Worm (Caenorhabditis elegans): Measurements from ENCODE around the gene cnb-1.

- no peak for TF ChIP-seq flt-1 (GFP tag; IDR thresholded peaks at IDR 0.05)
- no peak for TF ChIP-seq ztf-23 (GFP tag; IDR thresholded peaks at IDR 0.05)
- TF ChIP-seq cog-1 (tag; optimal IDR thresholded peaks at IDR 0.05) = no peak
- no peak for TF ChIP-seq ref-1 (GFP tag; conservative IDR thresholded peaks at IDR 0.05)
- TF ChIP-seq tab-1 (GFP tag; IDR thresholded peaks at IDR 0.05) = no peak
- no peak for TF ChIP-seq ztf-29 (GFP tag; IDR thresholded peaks at IDR 0.05)
- TF ChIP-seq T22C8.4 (GFP tag; IDR thresholded peaks at IDR 0.05) = no peak
Observed at ce11 chrV:11336877-11337276, 38.7 kb upstream of the cnb-1 start.

All from whole organism, midembryonic.